Fruit fly (Drosophila melanogaster) whole organism, adult: ENCODE results near the gene CG7530.

Experiments
- CG11617 ChIP-seq: fragments of 200-800 bp; sonication (Bioruptor generic); optimal IDR thresholded peaks from 2 replicates; lab custom pipeline; 2017; ENCODE audit warnings: mild to moderate bottlenecking, missing biosample characterization, missing genetic modification reagents, missing genetic modification characterization
- CG12768 ChIP-seq: fragments of 200-800 bp; sonication (Bioruptor generic); optimal IDR thresholded peaks from 2 replicates; lab custom pipeline; 2017; ENCODE audit warnings: missing biosample characterization, missing genetic modification characterization, mild to moderate bottlenecking, moderate library complexity, missing genetic modification reagents
- CG14711 ChIP-seq: fragments of 200-800 bp; sonication (Bioruptor generic); optimal IDR thresholded peaks from 2 replicates; lab custom pipeline; 2018; ENCODE audit warnings: missing biosample characterization, mild to moderate bottlenecking, missing genetic modification characterization, moderate library complexity
- CG1620 ChIP-seq: fragments of 200-800 bp; sonication (Bioruptor generic); optimal IDR thresholded peaks from 2 replicates; lab custom pipeline; 2016; ENCODE audit warnings: missing biosample characterization, missing genetic modification characterization
- CG33017 ChIP-seq: fragments of 200-800 bp; sonication (Bioruptor generic); optimal IDR thresholded peaks from 2 replicates; lab custom pipeline; 2018; ENCODE audit warnings: missing biosample characterization, mild to moderate bottlenecking, missing genetic modification characterization, moderate library complexity
- CG5204 ChIP-seq: fragments of 200-800 bp; sonication (Bioruptor generic); optimal IDR thresholded peaks from 2 replicates; lab custom pipeline; 2016; ENCODE audit warnings: missing biosample characterization, missing genetic modification characterization
- CG7045 ChIP-seq: fragments of 200-800 bp; sonication (Bioruptor generic); optimal IDR thresholded peaks from 2 replicates; lab custom pipeline; 2017; ENCODE audit warnings: missing biosample characterization, mild to moderate bottlenecking, missing genetic modification characterization
- CG7101 ChIP-seq: fragments of 200-800 bp; sonication (Bioruptor generic); optimal IDR thresholded peaks from 2 replicates; lab custom pipeline; 2018; ENCODE audit warnings: missing biosample characterization, mild to moderate bottlenecking, missing genetic modification characterization, moderate library complexity
- Clk ChIP-seq: fragments of 200-800 bp; sonication (Bioruptor generic); optimal IDR thresholded peaks from 2 replicates; lab custom pipeline; 2017; ENCODE audit warnings: missing biosample characterization, missing genetic modification characterization
- Crg-1 ChIP-seq: fragments of 200-800 bp; sonication (Bioruptor generic); optimal IDR thresholded peaks from 2 replicates; lab custom pipeline; 2016; ENCODE audit warnings: missing biosample characterization, missing genetic modification characterization
- Hr96 ChIP-seq: fragments of 200-800 bp; sonication (Bioruptor generic); optimal IDR thresholded peaks from 2 replicates; lab custom pipeline; 2016; ENCODE audit warnings: missing biosample characterization, missing genetic modification characterization
- Mnt ChIP-seq: fragments of 200-800 bp; sonication (Bioruptor generic); optimal IDR thresholded peaks from 2 replicates; lab custom pipeline; 2016; ENCODE audit warnings: missing biosample characterization, mild to moderate bottlenecking, missing genetic modification characterization
- bab1 ChIP-seq: fragments of 200-800 bp; sonication (Bioruptor generic); optimal IDR thresholded peaks from 3 replicates; lab custom pipeline; 2019; ENCODE audit warnings: missing biosample characterization, mild to moderate bottlenecking, missing genetic modification characterization, moderate library complexity
- cic ChIP-seq: fragments of 200-800 bp; sonication (Bioruptor generic); optimal IDR thresholded peaks from 2 replicates; lab custom pipeline; 2017; ENCODE audit warnings: missing biosample characterization, mild to moderate bottlenecking, missing genetic modification characterization, moderate library complexity
- cnc ChIP-seq, 2 experiments: fragments of >200 bp; optimal IDR thresholded peaks; 2 replicates each; lab custom pipeline; 2017
- kay ChIP-seq: fragments of 200-800 bp; sonication (Bioruptor generic); peaks from one replicate; lab custom pipeline; 2016; ENCODE audit warnings: missing biosample characterization, missing genetic modification characterization, borderline replicate concordance
- ovo ChIP-seq: fragments of 200-800 bp; sonication (Bioruptor generic); optimal IDR thresholded peaks from 2 replicates; lab custom pipeline; 2016; ENCODE audit warnings: missing biosample characterization, missing genetic modification characterization
- pad ChIP-seq: fragments of 200-800 bp; sonication (Bioruptor generic); optimal IDR thresholded peaks from 3 replicates; lab custom pipeline; 2017; ENCODE audit warnings: missing biosample characterization, missing genetic modification characterization, mild to moderate bottlenecking, moderate library complexity, missing genetic modification reagents
- tj ChIP-seq: fragments of 200-800 bp; sonication (Bioruptor generic); optimal IDR thresholded peaks from 3 replicates; lab custom pipeline; 2017; ENCODE audit warnings: missing biosample characterization, mild to moderate bottlenecking, missing genetic modification characterization, moderate library complexity
- toe ChIP-seq: fragments of 200-800 bp; sonication (Bioruptor generic); optimal IDR thresholded peaks from 2 replicates; lab custom pipeline; 2016; ENCODE audit warnings: missing biosample characterization, missing genetic modification characterization

CG7530 gene

dm6 chr3R:14721942-14722939 is 9.1 kb downstream of the CG7530 start:
- no peak for TF ChIP-seq CG33017 (tag; lab: Kevin White, UChicago)
- peak; percentile 2 for TF ChIP-seq bab1 (GFP tag; lab: Kevin White, UChicago)
- TF ChIP-seq CG7101 (tag; lab: Kevin White, UChicago) = peak; percentile 52
- TF ChIP-seq pad (GFP tag; lab: Kevin White, UChicago) = no peak
- TF ChIP-seq toe (GFP tag; lab: Kevin White, UChicago) = no peak
- no peak for TF ChIP-seq kay (GFP tag; lab: Kevin White, UChicago)
- peak; percentile 60 for TF ChIP-seq CG12768 (GFP tag; lab: Kevin White, UChicago)
- no peak for TF ChIP-seq Mnt (GFP tag; lab: Kevin White, UChicago)
- no peak for TF ChIP-seq CG1620
- no peak for TF ChIP-seq Crg-1 (GFP tag; lab: Kevin White, UChicago)
- no peak for TF ChIP-seq CG5204
- peak; percentile 25 for TF ChIP-seq CG11617 (GFP tag; lab: Kevin White, UChicago)
- peak; percentile 26 for TF ChIP-seq CG7045 (GFP tag; lab: Kevin White, UChicago)
- TF ChIP-seq CG14711 (tag; lab: Kevin White, UChicago) = peak; percentile 31
- TF ChIP-seq tj (GFP tag; lab: Kevin White, UChicago) = peak; percentile 19
- TF ChIP-seq cnc (optimal IDR thresholded peaks at IDR 0.05; lab: Kevin White, UChicago) = no peak
- no peak for TF ChIP-seq cic (GFP tag; lab: Kevin White, UChicago)
- no peak for TF ChIP-seq Hr96 (GFP tag; lab: Kevin White, UChicago)
- no peak for TF ChIP-seq Clk (GFP tag; lab: Kevin White, UChicago)
- no peak for TF ChIP-seq ovo (GFP tag; lab: Kevin White, UChicago)

- TF ChIP-seq CG14711 (tag; lab: Kevin White, UChicago) (no peak), CG7101 (tag; lab: Kevin White, UChicago) (no peak), CG12768 (GFP tag; lab: Kevin White, UChicago) (no peak), Hr96 (GFP tag; lab: Kevin White, UChicago) (no peak), CG33017 (tag; lab: Kevin White, UChicago) (no peak), Mnt (GFP tag; lab: Kevin White, UChicago) (no peak), Crg-1 (GFP tag; lab: Kevin White, UChicago) (no peak), toe (GFP tag; lab: Kevin White, UChicago) (no peak), cic (GFP tag; lab: Kevin White, UChicago) (no peak), pad (GFP tag; lab: Kevin White, UChicago) (no peak), CG1620 (no peak), bab1 (GFP tag; lab: Kevin White, UChicago) (no peak), kay (GFP tag; lab: Kevin White, UChicago) (no peak), cnc (optimal IDR thresholded peaks at IDR 0.05; lab: Kevin White, UChicago) (no peak)
These were observed 10.4 kb downstream of the CG7530 start for dm6 chr3R:14720885-14721284.

dm6 chr3R:14720130-14720529 is 11.2 kb downstream of the CG7530 start:
- TF ChIP-seq Crg-1 (GFP tag; lab: Kevin White, UChicago) (no peak), cnc (optimal IDR thresholded peaks at IDR 0.05; lab: Kevin White, UChicago) (no peak), Hr96 (GFP tag; lab: Kevin White, UChicago) (no peak)

dm6 chr3R:14719380-14719779 is 11.9 kb downstream of the CG7530 start:
- TF ChIP-seq CG7045 (GFP tag; lab: Kevin White, UChicago) (no peak), tj (GFP tag; lab: Kevin White, UChicago) (peak; percentile 21), Hr96 (GFP tag; lab: Kevin White, UChicago) (no peak), cic (GFP tag; lab: Kevin White, UChicago) (no peak)

DNA sequence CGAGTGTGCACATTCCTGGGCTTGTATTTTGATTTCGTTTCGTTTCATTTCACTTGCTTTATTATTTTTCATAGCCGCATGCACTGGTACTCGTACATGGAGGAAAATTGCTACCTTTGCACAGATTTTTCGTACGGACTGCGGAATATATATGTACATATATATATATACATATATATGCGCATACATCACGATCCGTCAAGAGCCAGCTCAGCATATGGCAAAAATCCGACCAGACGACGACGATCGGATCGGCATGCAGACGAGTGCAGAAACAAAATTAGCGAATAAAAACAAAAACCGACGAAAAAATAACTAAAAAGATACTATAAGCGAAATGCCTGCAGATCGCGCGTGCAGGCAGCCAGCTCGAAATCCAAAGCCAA is 13.6 kb downstream of the CG7530 start:
- TF ChIP-seq CG14711 (tag; lab: Kevin White, UChicago) = no peak
- peak; percentile 97 for TF ChIP-seq tj (GFP tag; lab: Kevin White, UChicago)
- TF ChIP-seq pad (GFP tag; lab: Kevin White, UChicago) = no peak
- TF ChIP-seq kay (GFP tag; lab: Kevin White, UChicago) = no peak

- TF ChIP-seq CG14711 (tag; lab: Kevin White, UChicago) (no peak), CG7101 (tag; lab: Kevin White, UChicago) (no peak), kay (GFP tag; lab: Kevin White, UChicago) (no peak), Crg-1 (GFP tag; lab: Kevin White, UChicago) (no peak), cic (GFP tag; lab: Kevin White, UChicago) (no peak), Clk (GFP tag; lab: Kevin White, UChicago) (no peak), CG7045 (GFP tag; lab: Kevin White, UChicago) (no peak), toe (GFP tag; lab: Kevin White, UChicago) (no peak)
These were observed 14.1 kb downstream of the CG7530 start for dm6 chr3R:14717076-14717711.
